Comparison of ENCODE assay signal across 5 fruit fly cellular contexts in genomic region chr3R:24864719-24865400, dm6.
TF ChIP-seq lines count a peak whose summit lies in the region.

Gene Srg1 (minus strand): TSS chr3R:24864732.
Gene Elal (plus strand): TSS chr3R:24865350.

- no peak for TF ChIP-seq CTCF in whole organism, embryonic (GFP tag; optimal IDR thresholded peaks at IDR 0.05; lab: Kevin White, UChicago)

TF ChIP-seq in whole organism, adult, 20 proteins besides CTCF, POLR2A, EP300 and RAD21:
- TF ChIP-seq CG7101 (tag; optimal IDR thresholded peaks at IDR 0.05; lab: Kevin White, UChicago): peak; percentile 65
- peak; percentile 50 for TF ChIP-seq Mnt (GFP tag; optimal IDR thresholded peaks at IDR 0.05; lab: Kevin White, UChicago)
- TF ChIP-seq CG33017 (tag; optimal IDR thresholded peaks at IDR 0.05; lab: Kevin White, UChicago): peak; percentile 70
- TF ChIP-seq CG7045 (GFP tag; optimal IDR thresholded peaks at IDR 0.05; lab: Kevin White, UChicago): no peak
- peak; percentile 32 for TF ChIP-seq CG14711 (tag; optimal IDR thresholded peaks at IDR 0.05; lab: Kevin White, UChicago)
- TF ChIP-seq toe (GFP tag; optimal IDR thresholded peaks at IDR 0.05; lab: Kevin White, UChicago): no peak
- TF ChIP-seq bab1 (GFP tag; optimal IDR thresholded peaks at IDR 0.05; lab: Kevin White, UChicago): no peak
- no peak for TF ChIP-seq CG5204 (GFP tag; optimal IDR thresholded peaks at IDR 0.05; lab: Kevin White, UChicago)
- peak; percentile 6 for TF ChIP-seq CG11617 (GFP tag; optimal IDR thresholded peaks at IDR 0.05; lab: Kevin White, UChicago)
- TF ChIP-seq CG12768 (GFP tag; optimal IDR thresholded peaks at IDR 0.05; lab: Kevin White, UChicago): peak; percentile 16
- peak; percentile 68 for TF ChIP-seq cic (GFP tag; optimal IDR thresholded peaks at IDR 0.05; lab: Kevin White, UChicago)
- peak; percentile 27 for TF ChIP-seq tj (GFP tag; optimal IDR thresholded peaks at IDR 0.05; lab: Kevin White, UChicago)
TF ChIP-seq in whole organism, adult: peak in this region for 8.

TF ChIP-seq in whole organism, embryonic, 481 proteins besides CTCF, POLR2A, EP300 and RAD21 (continues in another document):
- TF ChIP-seq CG12391 (tag; optimal IDR thresholded peaks at IDR 0.05; lab: Kevin White, UChicago) (peak; percentile 44), Xrp1 (GFP tag; IDR thresholded peaks at IDR 0.05; lab: Robert Waterston, UW) (peak; percentile 21; the same call in 1 of the 2 replicates), CG13424 (tag; optimal IDR thresholded peaks at IDR 0.05; lab: Kevin White, UChicago) (peak; percentile 10), CG2202 (tag; optimal IDR thresholded peaks at IDR 0.05; lab: Kevin White, UChicago) (no peak), CG32532 (GFP tag; IDR thresholded peaks at IDR 0.05; lab: Robert Waterston, UW) (peak; percentile 53; the same call in 1 of the 2 replicates), grau (tag; optimal IDR thresholded peaks at IDR 0.05; lab: Kevin White, UChicago) (peak; percentile 59), CG15514 (GFP tag; optimal IDR thresholded peaks at IDR 0.05; lab: Kevin White, UChicago) (no peak), CG12744 (GFP tag; optimal IDR thresholded peaks at IDR 0.05; lab: Kevin White, UChicago) (no peak), dysf (GFP tag; IDR thresholded peaks at IDR 0.05; lab: Robert Waterston, UW) (peak; percentile 41; the same call in 1 of the 3 replicates), sens (GFP tag; lab: Kevin White, UChicago) (peak; percentile 88), CG34376 (GFP tag; optimal IDR thresholded peaks at IDR 0.05; lab: Kevin White, UChicago) (peak; percentile 62), row (GFP tag; IDR thresholded peaks at IDR 0.05; lab: Robert Waterston, UW) (peak; percentile 60), HLHmδ (GFP tag; optimal IDR thresholded peaks at IDR 0.05; lab: Kevin White, UChicago) (no peak), her (GFP tag; optimal IDR thresholded peaks at IDR 0.05; lab: Kevin White, UChicago) (no peak), Oli (tag; optimal IDR thresholded peaks at IDR 0.05; lab: Kevin White, UChicago) (peak; percentile 18), pfk (GFP tag; optimal IDR thresholded peaks at IDR 0.05; lab: Kevin White, UChicago) (peak; percentile 30), CG30403 (GFP tag; optimal IDR thresholded peaks at IDR 0.05; lab: Kevin White, UChicago) (peak; percentile 38), unpg (GFP tag; optimal IDR thresholded peaks at IDR 0.05; lab: Kevin White, UChicago) (peak; percentile 40), cwo (GFP tag; optimal IDR thresholded peaks at IDR 0.05; lab: Kevin White, UChicago) (peak; percentile 24), Ssrp (tag; optimal IDR thresholded peaks at IDR 0.05; lab: Kevin White, UChicago) (no peak)

TF ChIP-seq in whole organism, prepupa, 60 proteins besides CTCF, POLR2A, EP300 and RAD21 (continues in another document):
- TF ChIP-seq Blimp-1 (GFP tag; optimal IDR thresholded peaks at IDR 0.05; lab: Kevin White, UChicago) (no peak), Ets96B (tag; optimal IDR thresholded peaks at IDR 0.05; lab: Kevin White, UChicago) (peak; percentile 18), Hr38 (GFP tag; optimal IDR thresholded peaks at IDR 0.05; lab: Kevin White, UChicago) (no peak), acj6 (GFP tag; optimal IDR thresholded peaks at IDR 0.05; lab: Kevin White, UChicago) (no peak), Lpt (GFP tag; optimal IDR thresholded peaks at IDR 0.05; lab: Kevin White, UChicago) (no peak), CG8319 (GFP tag; optimal IDR thresholded peaks at IDR 0.05; lab: Kevin White, UChicago) (no peak), dac (GFP tag; optimal IDR thresholded peaks at IDR 0.05; lab: Kevin White, UChicago) (no peak), CG1621 (tag; optimal IDR thresholded peaks at IDR 0.05; lab: Kevin White, UChicago) (no peak), CG9139 (GFP tag; optimal IDR thresholded peaks at IDR 0.05; lab: Kevin White, UChicago) (no peak), topi (GFP tag; optimal IDR thresholded peaks at IDR 0.05; lab: Kevin White, UChicago) (no peak), CG3919 (GFP tag; optimal IDR thresholded peaks at IDR 0.05; lab: Kevin White, UChicago) (no peak), svp (GFP tag; lab: Kevin White, UChicago) (peak; percentile 65), CG8119 (GFP tag; IDR thresholded peaks at IDR 0.05; lab: Robert Waterston, UW) (no peak), CG11902 (GFP tag; optimal IDR thresholded peaks at IDR 0.05; lab: Kevin White, UChicago) (no peak), achi (GFP tag; optimal IDR thresholded peaks at IDR 0.05; lab: Kevin White, UChicago) (no peak), Smox (GFP tag; optimal IDR thresholded peaks at IDR 0.05; lab: Kevin White, UChicago) (no peak), fkh (GFP tag; optimal IDR thresholded peaks at IDR 0.05; lab: Kevin White, UChicago) (no peak), Hr39 (GFP tag; optimal IDR thresholded peaks at IDR 0.05; lab: Kevin White, UChicago) (no peak), eg (GFP tag; IDR thresholded peaks at IDR 0.05; lab: Robert Waterston, UW) (0 out of 3 replicates have a peak, but pooled peaks have one; percentile 29), Sox15 (GFP tag; optimal IDR thresholded peaks at IDR 0.05; lab: Kevin White, UChicago) (no peak), CG15336 (GFP tag; IDR thresholded peaks at IDR 0.05; lab: Robert Waterston, UW) (peak; percentile 12; the same call in 1 of the 2 replicates), spab (GFP tag; optimal IDR thresholded peaks at IDR 0.05; lab: Kevin White, UChicago) (no peak)

TF ChIP-seq in whole organism, pupa, 21 proteins besides CTCF, POLR2A, EP300 and RAD21:
- no peak for TF ChIP-seq Ets98B (GFP tag; IDR thresholded peaks at IDR 0.05; lab: Robert Waterston, UW)
- TF ChIP-seq fd96Ca (GFP tag; IDR thresholded peaks at IDR 0.05; lab: Robert Waterston, UW): no peak
- TF ChIP-seq CG10348 (GFP tag; IDR thresholded peaks at IDR 0.05; lab: Robert Waterston, UW): no peak
- TF ChIP-seq Pif1A (GFP tag; optimal IDR thresholded peaks at IDR 0.05; lab: Kevin White, UChicago): no peak
- no peak for TF ChIP-seq EcR (GFP tag; optimal IDR thresholded peaks at IDR 0.05; lab: Kevin White, UChicago)
- no peak for TF ChIP-seq CG12605 (GFP tag; IDR thresholded peaks at IDR 0.05; lab: Robert Waterston, UW)
- TF ChIP-seq CG8159 (tag; optimal IDR thresholded peaks at IDR 0.05; lab: Kevin White, UChicago): peak; percentile 21
- TF ChIP-seq CG17806 (tag; optimal IDR thresholded peaks at IDR 0.05; lab: Kevin White, UChicago): peak; percentile 13
- TF ChIP-seq CG15710 (tag; optimal IDR thresholded peaks at IDR 0.05; lab: Kevin White, UChicago): peak; percentile 4
- TF ChIP-seq CG4496 (GFP tag; IDR thresholded peaks at IDR 0.05; lab: Robert Waterston, UW): 0 out of 3 replicates have a peak, but pooled peaks have one; percentile 33
- TF ChIP-seq CG14655 (GFP tag; optimal IDR thresholded peaks at IDR 0.05; lab: Kevin White, UChicago): no peak
- peak; percentile 29 for TF ChIP-seq CG9948 (tag; optimal IDR thresholded peaks at IDR 0.05; lab: Kevin White, UChicago)
- TF ChIP-seq CG32121 (GFP tag; IDR thresholded peaks at IDR 0.05; lab: Robert Waterston, UW): no peak
- TF ChIP-seq gl (tag; optimal IDR thresholded peaks at IDR 0.05; lab: Kevin White, UChicago): no peak
- TF ChIP-seq Snoo (tag; optimal IDR thresholded peaks at IDR 0.05; lab: Kevin White, UChicago): no peak
- no peak for TF ChIP-seq CG34367 (tag; optimal IDR thresholded peaks at IDR 0.05; lab: Kevin White, UChicago)
- no peak for TF ChIP-seq CG13204 (GFP tag; optimal IDR thresholded peaks at IDR 0.05; lab: Kevin White, UChicago)

TF ChIP-seq in whole organism, wandering third instar larva, 38 proteins besides CTCF, POLR2A, EP300 and RAD21:
- no peak for TF ChIP-seq Rel (GFP tag; optimal IDR thresholded peaks at IDR 0.05; lab: Kevin White, UChicago)
- peak; percentile 73 for TF ChIP-seq Rel (tag; optimal IDR thresholded peaks at IDR 0.05; lab: Kevin White, UChicago)
- no peak for TF ChIP-seq dl (GFP tag; optimal IDR thresholded peaks at IDR 0.05; lab: Kevin White, UChicago; ENCODE audit: insufficient read depth in 1 of 2, partially characterized antibody in 2 of 2)
TF ChIP-seq in whole organism, wandering third instar larva: peak in this region for 1.
